Worm (Caenorhabditis elegans) whole organism, late embryonic: Measurements from ENCODE around the gene T02H6.8.

ENCODE experiments used
- ama-1 ChIP-seq: fragments of 150-350 bp; optimal IDR thresholded peaks from 2 replicates; lab custom pipeline; 2014
- ceh-22 ChIP-seq: sonication (generic microtip); optimal IDR thresholded peaks from 2 replicates; lab custom pipeline; 2017; ENCODE audit warnings: missing biosample characterization, missing genetic modification characterization
- che-1 ChIP-seq: sonication (generic microtip); optimal IDR thresholded peaks from 2 replicates; lab custom pipeline; 2016; ENCODE audit warnings: mild to moderate bottlenecking, missing genetic modification characterization, missing compliant biosample characterization
- eyg-1 ChIP-seq: sonication (generic microtip); optimal IDR thresholded peaks from 2 replicates; lab custom pipeline; 2016; ENCODE audit warnings: missing genotype, missing genetic modification characterization, missing compliant biosample characterization
- hlh-30 ChIP-seq: sonication (generic microtip); optimal IDR thresholded peaks from 2 replicates; lab custom pipeline; 2017; ENCODE audit warnings: antibody characterized with exemption, missing genetic modification characterization, missing compliant biosample characterization; ENCODE audit not compliant: insufficient read depth
- lin-11 ChIP-seq: fragments of 200-800 bp; sonication (Bioruptor generic); optimal IDR thresholded peaks from 2 replicates; lab custom pipeline; 2018; ENCODE audit warnings: mild to moderate bottlenecking, missing genetic modification characterization, missing compliant biosample characterization
- pat-9 ChIP-seq: fragments of 200-800 bp; sonication (Bioruptor generic); optimal IDR thresholded peaks from 2 replicates; lab custom pipeline; 2018; ENCODE audit warnings: mild to moderate bottlenecking, missing genetic modification characterization, moderate library complexity, missing compliant biosample characterization
- sox-4 ChIP-seq: sonication (generic microtip); optimal IDR thresholded peaks from 2 replicates; lab custom pipeline; 2017; ENCODE audit warnings: mild to moderate bottlenecking, missing genetic modification characterization, inconsistent platforms, missing compliant biosample characterization
- ttx-3 ChIP-seq: sonication (generic microtip); optimal IDR thresholded peaks from 2 replicates; lab custom pipeline; 2016; ENCODE audit warnings: missing genetic modification reagents, missing genetic modification characterization, missing compliant biosample characterization
- unc-42 ChIP-seq: sonication (generic microtip); optimal IDR thresholded peaks from 2 replicates; lab custom pipeline; 2016; ENCODE audit warnings: missing genotype, missing genetic modification characterization, missing compliant biosample characterization

DNA sequence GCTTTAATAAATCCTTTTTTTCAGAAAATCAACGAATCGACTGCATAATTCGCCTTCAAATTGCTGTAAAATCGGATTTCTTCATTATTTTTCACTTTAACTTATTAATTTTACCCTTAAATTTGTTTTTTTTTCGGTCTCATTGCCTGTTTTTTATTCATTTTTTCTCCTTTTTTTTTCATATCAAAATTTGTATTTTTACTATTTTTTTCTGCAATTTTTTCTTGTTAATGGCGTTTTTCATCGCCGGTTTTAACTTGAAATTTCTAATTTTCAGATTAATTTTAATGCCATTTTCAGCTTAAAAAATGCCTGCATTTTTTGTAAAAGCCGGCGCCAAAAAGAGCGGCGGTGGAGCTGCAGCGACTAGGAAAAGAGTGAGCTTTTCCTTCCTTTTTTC is 28.4 kb downstream of the T02H6.8 start, which contains the start of gene T02H6.1:
- TF ChIP-seq unc-42: no peak
- no peak for TF ChIP-seq eyg-1 (tag; lab: Kevin White, UChicago)
- no peak for TF ChIP-seq ttx-3 (tag; lab: Kevin White, UChicago)
- no peak for TF ChIP-seq che-1
- TF ChIP-seq pat-9 (tag; lab: Kevin White, UChicago): no peak
- no peak for TF ChIP-seq ceh-22 (tag; lab: Kevin White, UChicago)
- TF ChIP-seq ama-1 (lab: Kevin White, UChicago): no peak
- no peak for TF ChIP-seq hlh-30 (tag; lab: Kevin White, UChicago)
- no peak for TF ChIP-seq sox-4 (tag; lab: Kevin White, UChicago)
- no peak for TF ChIP-seq lin-11 (tag; lab: Kevin White, UChicago)
